Fruit fly (Drosophila melanogaster) S2 (cell line): ENCODE results near the gene CG18171.

Experiments used
- CG8478 ChIP-seq: fragments of >200 bp; optimal IDR thresholded peaks from 2 replicates; lab custom pipeline; 2018
- CTCF ChIP-seq, 2 experiments: fragments of >200 bp; optimal IDR thresholded peaks; 2 replicates each; lab custom pipeline; 2018

The CG18171 gene

dm6 chr3L:1723053-1723452, at the start of gene CG18171:
CG18171 (minus strand) TSS chr3L:1723153.
- no peak for TF ChIP-seq CG8478 (lab: Kevin White, UChicago)

- TF ChIP-seq CTCF (optimal IDR thresholded peaks at IDR 0.05; lab: Kevin White, UChicago), result no peak
- no peak for TF ChIP-seq CG8478 (lab: Kevin White, UChicago)
Observed at dm6 chr3L:1772593-1772992, 49.6 kb upstream of the CG18171 start.

DNA sequence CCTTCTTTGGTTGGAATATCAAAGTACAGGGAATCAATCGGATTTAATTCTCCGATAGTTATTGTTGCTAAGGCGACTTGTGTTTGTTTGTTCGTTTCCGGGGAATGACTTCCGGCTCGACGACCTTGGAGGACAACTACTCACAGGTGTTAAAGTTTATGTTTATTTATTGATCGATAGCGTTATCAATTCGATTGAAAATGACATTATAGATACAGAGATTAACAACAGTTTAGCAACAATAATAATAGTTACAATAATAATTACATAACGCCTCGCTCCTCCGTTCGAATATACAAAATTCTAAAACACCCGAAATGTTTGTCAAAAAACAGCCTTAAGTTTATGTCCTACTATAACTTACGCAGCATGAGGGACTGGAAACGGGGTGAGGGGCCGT, 48.7 kb upstream of the CG18171 start, which contains the start of gene Dhc62B:
TSS of gene Dhc62B (minus strand) at position 101 of the 400 bp plus-strand sequence.
- TF ChIP-seq CG8478 (lab: Kevin White, UChicago) (no peak), CTCF (optimal IDR thresholded peaks at IDR 0.05; lab: Kevin White, UChicago) (no peak)

dm6 chr3L:1756143-1756542, 33.2 kb upstream of the CG18171 start, which contains the start of gene CG8001:
CG8001 (plus strand) TSS chr3L:1756159.
- no peak for TF ChIP-seq CG8478 (lab: Kevin White, UChicago)
- TF ChIP-seq CTCF (optimal IDR thresholded peaks at IDR 0.05; lab: Kevin White, UChicago), result no peak

- no peak for TF ChIP-seq CG8478 (lab: Kevin White, UChicago)
- TF ChIP-seq CTCF (optimal IDR thresholded peaks at IDR 0.05; lab: Kevin White, UChicago), result no peak
Observed at dm6 chr3L:1755458-1755984, 32.6 kb upstream of the CG18171 start, which contains the start of gene Cht2. Cht2 (minus strand) TSS chr3L:1755934.

- no peak for TF ChIP-seq CG8478 (lab: Kevin White, UChicago)
- no peak for TF ChIP-seq CTCF (optimal IDR thresholded peaks at IDR 0.05; lab: Kevin White, UChicago)
Observed at dm6 chr3L:1754935-1755334, 32.0 kb upstream of the CG18171 start.

DNA sequence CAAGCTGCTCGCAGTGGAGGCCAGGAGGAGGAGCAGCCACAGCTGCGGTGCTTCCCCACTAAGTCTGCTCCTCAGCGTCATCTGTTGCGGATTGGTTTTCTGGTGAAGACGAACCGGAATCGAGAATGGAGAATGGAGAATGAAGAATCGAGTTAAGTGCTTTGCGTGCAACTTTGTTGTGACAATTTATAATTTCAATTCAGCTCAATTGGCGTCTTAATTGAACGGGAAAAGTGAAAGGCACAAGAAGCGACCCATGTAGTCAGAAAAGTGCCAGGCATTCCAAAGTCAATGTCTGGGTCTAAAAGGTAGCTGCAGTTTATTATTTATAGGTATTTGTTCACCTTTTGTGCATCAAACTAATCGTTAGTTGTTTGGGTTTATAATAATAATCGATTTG, 31.3 kb upstream of the CG18171 start:
- TF ChIP-seq CTCF (optimal IDR thresholded peaks at IDR 0.05; lab: Kevin White, UChicago), result no peak
- no peak for TF ChIP-seq CG8478 (lab: Kevin White, UChicago)

DNA sequence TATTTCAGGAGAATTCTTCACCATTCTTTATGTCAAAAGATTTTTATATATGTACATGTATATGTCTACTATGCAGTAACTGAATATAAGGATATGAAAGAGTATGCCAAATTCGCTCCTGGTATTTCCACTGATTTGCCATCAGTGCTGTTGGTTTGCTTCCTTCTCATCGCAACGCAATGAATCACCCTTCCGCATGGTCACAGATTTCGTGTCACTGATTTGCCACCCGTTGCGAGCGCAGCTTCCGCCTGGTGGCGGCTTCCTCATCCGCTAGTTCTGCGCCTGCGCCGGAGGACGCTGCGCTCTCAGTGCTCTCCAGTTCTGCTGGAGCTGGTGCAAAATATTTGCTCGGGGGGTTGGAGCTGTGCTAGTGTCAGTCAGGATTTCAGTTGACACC, 25.3 kb upstream of the CG18171 start:
- no peak for TF ChIP-seq CTCF (optimal IDR thresholded peaks at IDR 0.05; lab: Kevin White, UChicago)
- TF ChIP-seq CG8478 (lab: Kevin White, UChicago), result no peak

DNA sequence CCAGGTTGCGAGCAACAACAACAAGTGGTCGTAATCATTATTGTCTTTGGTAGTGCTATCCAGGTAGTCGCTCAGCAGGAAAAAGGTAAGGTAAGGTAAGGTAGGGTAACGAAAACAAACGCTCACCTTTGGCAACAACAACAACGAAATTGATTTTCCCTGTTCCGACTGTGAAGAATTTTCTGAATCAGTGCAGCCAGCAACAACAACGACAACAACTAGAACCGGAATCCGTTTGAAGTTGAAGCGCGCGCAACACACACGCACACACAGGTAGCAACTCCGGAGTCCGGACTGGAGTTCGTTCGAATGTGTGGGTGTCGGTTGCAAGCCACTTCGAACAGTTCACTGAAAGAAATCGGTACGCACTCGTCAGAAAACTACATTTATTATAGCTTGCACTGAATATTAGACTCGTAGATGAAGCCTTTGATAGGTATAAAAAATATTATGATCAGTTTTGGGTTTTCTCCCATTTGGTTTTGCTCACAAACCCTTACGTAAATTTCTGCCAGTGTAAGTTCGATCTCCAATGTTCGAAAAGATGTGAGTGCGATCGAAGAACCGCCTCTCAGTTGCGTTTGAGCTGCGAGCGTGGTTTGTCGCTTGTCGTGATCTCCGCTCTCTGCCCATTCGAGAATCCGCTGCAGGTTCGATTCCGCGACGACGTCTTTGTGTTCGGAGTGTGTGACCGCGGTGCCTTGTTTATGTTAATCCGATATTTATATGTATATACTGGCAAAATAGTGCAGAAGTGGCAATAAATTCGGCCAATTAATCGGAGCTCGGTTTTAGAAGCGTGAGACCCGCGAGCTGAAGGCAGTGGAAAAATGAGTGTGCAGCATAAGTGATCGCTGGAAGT, 23.6 kb upstream of the CG18171 start, which contains the start of gene CG13921:
TSS of gene CG13921 (plus strand) at position 570 of the 862 bp plus-strand sequence.
- TF ChIP-seq CG8478 (lab: Kevin White, UChicago) (no peak), CTCF (optimal IDR thresholded peaks at IDR 0.05; lab: Kevin White, UChicago) (no peak)

- TF ChIP-seq CTCF (optimal IDR thresholded peaks at IDR 0.05; lab: Kevin White, UChicago), result no peak
- no peak for TF ChIP-seq CG8478 (lab: Kevin White, UChicago)
Observed at dm6 chr3L:1745432-1745831, 22.5 kb upstream of the CG18171 start.

DNA sequence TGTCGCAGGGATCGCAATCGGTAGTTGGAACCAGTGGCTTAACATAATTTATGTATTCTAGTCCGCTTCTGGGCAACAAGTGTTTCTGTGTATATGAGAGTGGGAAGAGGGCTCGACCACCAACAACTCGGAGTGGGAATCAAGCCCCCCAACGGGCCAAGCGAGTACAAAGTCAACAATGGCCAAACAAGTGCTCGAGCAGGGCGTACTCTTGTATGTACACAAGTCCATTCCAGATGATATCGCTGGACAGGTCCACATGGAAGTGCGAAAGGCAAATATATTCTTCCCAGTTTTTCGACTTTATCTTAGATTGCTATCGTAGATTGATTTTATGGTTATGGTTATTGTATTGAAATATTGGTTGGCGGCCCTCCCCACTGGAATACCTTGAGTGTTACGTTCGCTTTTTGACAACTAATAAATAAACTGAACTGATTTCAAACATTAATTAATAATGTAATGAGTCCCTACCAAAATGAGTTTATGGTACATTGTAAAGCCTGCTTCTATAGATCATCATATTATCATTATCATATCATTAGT, 19.7 kb upstream of the CG18171 start:
- TF ChIP-seq CTCF (optimal IDR thresholded peaks at IDR 0.05; lab: Kevin White, UChicago) (no peak), CG8478 (lab: Kevin White, UChicago) (no peak)

DNA sequence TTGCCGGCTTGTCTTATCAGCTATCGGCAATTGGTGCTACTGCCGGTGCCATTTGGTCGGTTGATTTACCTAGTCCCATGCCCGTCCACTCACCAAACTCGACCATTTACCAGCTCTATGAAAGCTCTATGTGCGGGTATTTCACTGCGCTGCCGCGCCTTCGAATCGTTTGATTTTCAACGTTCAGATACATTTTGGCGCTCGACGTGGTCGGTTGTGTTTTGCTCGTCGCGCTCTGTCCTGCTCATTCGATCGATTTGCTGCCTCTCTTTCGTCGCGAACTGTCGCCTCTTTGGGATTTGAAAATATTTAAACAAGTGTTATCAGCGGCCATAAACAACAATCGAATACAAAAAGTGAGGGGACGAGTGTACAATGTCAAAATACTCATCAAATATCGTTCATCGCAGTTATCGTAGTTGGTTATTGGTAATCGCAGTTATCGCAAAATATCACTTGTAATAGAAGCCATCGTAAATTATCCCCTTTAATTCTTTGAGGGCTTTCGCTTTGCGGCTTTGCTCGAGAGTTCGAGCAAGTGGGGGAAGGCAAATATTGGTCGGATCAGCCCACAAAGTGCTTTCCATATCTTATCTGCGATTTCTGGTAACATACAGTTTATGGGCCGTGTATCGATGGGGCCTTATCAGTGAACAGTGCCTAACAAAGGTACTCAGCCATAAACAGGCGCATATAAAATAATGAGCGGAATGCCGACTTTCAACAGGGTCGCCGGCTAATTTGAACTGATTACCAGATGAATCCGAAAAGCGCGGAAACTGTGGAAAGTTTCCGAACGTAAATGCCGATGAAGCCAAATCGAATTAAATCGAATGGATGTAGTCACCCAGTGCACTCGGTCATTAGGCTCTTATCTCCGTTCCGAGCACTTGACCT, 18.9 kb upstream of the CG18171 start:
- TF ChIP-seq CTCF (optimal IDR thresholded peaks at IDR 0.05; lab: Kevin White, UChicago) (no peak), CG8478 (lab: Kevin White, UChicago) (no peak)

DNA sequence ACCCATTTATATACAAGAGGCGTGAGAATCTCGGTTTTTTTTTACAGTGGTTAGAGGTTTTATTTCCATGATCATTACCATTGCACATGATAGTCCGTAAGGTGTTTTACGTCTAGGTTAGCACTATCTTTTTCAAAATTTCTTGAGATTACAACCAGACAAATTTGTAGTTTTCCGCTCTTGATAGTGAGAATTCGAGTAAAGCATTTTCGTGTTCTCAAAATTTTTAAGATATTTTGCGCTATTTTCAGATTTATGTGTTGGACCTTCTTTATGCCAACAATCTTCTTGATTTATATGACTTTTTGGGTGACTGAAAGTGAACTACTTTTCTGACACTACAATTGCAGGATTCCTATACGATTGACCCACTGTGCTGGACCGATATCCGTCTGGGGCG, 18.2 kb upstream of the CG18171 start:
- TF ChIP-seq CG8478 (lab: Kevin White, UChicago) (no peak), CTCF (optimal IDR thresholded peaks at IDR 0.05; lab: Kevin White, UChicago) (no peak)
